Fruit fly (Drosophila melanogaster): ENCODE results near the gene CG31415.
A peak's percentile ranks its signal among the peaks of the same experiment; 100 is the strongest.

CG31415 gene

DNA sequence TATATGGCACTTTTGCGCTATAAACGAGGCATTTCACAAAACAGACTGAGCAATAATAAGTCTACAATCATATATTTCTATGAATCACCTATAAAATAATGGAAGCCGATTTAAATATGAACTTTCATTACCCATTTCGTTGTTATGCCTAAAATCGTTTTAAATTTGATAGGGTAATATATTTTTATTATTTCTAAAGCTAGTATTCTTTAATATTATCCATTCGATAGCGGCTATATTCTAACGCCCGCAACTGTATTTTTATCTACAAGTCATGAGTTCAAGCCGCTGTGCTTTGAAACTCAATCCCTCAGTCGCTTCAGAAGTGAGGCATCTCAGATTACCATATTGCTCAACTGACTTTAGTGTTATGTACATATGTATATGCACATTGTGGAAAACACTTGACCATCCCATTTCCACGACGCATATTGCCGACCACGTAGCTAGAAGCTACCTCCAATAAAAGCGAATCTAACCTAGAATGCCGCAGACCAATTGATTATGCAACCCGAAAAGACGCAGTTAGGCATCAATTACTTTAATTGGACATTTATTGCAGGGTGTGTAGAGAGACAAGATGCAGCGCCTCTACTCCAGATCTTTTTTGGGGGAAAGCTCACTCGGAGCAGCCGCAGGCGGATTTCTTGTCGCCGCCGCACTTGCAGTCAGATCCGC lies 40.1 kb downstream of the CG31415 start (continued):
- TF ChIP-seq Dip3 (GFP tag; optimal IDR thresholded peaks at IDR 0.05) (no peak), CG10462 (GFP tag; optimal IDR thresholded peaks at IDR 0.05) (no peak), amos (GFP tag; IDR thresholded peaks at IDR 0.05; ENCODE audit: partially characterized antibody) (no peak), al (GFP tag; IDR thresholded peaks at IDR 0.05) (no peak), CG13424 (tag; optimal IDR thresholded peaks at IDR 0.05) (no peak), Sox100B (GFP tag; optimal IDR thresholded peaks at IDR 0.05) (no peak), CG4404 (GFP tag; IDR thresholded peaks at IDR 0.05) (no peak), kay (GFP tag; optimal IDR thresholded peaks at IDR 0.05) (no peak), NfI (GFP tag; optimal IDR thresholded peaks at IDR 0.05) (no peak), Sox102F (GFP tag; optimal IDR thresholded peaks at IDR 0.05) (peak; percentile 25), CG17568 (GFP tag; optimal IDR thresholded peaks at IDR 0.05) (no peak), sisA (GFP tag; IDR thresholded peaks at IDR 0.05) (no peak), CG2678 (tag; optimal IDR thresholded peaks at IDR 0.05) (peak; percentile 25), CG18262 (tag; optimal IDR thresholded peaks at IDR 0.05) (peak; percentile 27), Dp (GFP tag; optimal IDR thresholded peaks at IDR 0.05) (no peak), NC2β (GFP tag; optimal IDR thresholded peaks at IDR 0.05) (no peak), CG14860 (GFP tag; IDR thresholded peaks at IDR 0.05; ENCODE audit: partially characterized antibody) (no peak), CG4617 (GFP tag; optimal IDR thresholded peaks at IDR 0.05; ENCODE audit: borderline replicate concordance) (no peak), CG9797 (GFP tag; optimal IDR thresholded peaks at IDR 0.05) (no peak), CG5180 (GFP tag; optimal IDR thresholded peaks at IDR 0.05) (no peak), CkIIα-i1 (GFP tag; IDR thresholded peaks at IDR 0.05) (no peak), her (GFP tag; optimal IDR thresholded peaks at IDR 0.05) (no peak), H2.0 (GFP tag; IDR thresholded peaks at IDR 0.05) (no peak), Pdp1 (GFP tag; optimal IDR thresholded peaks at IDR 0.05) (peak in 1 of 2 experiments; percentile 95), Lhr (GFP tag; optimal IDR thresholded peaks at IDR 0.05) (no peak), gt (GFP tag; IDR thresholded peaks at IDR 0.05) (no peak), peb (GFP tag; IDR thresholded peaks at IDR 0.05) (no peak), CG10543 (GFP tag; optimal IDR thresholded peaks at IDR 0.05) (no peak), onecut (GFP tag; IDR thresholded peaks at IDR 0.05) (no peak), fd64A (GFP tag; optimal IDR thresholded peaks at IDR 0.05) (no peak), Hr78 (GFP tag; optimal IDR thresholded peaks at IDR 0.05) (peak in 1 of 2 experiments; percentile 52), CG15073 (GFP tag; optimal IDR thresholded peaks at IDR 0.05) (no peak), z (GFP tag; IDR thresholded peaks at IDR 0.05) (no peak), Gug (GFP tag; IDR thresholded peaks at IDR 0.05) (no peak), fd102C (GFP tag; optimal IDR thresholded peaks at IDR 0.05) (no peak)

DNA sequence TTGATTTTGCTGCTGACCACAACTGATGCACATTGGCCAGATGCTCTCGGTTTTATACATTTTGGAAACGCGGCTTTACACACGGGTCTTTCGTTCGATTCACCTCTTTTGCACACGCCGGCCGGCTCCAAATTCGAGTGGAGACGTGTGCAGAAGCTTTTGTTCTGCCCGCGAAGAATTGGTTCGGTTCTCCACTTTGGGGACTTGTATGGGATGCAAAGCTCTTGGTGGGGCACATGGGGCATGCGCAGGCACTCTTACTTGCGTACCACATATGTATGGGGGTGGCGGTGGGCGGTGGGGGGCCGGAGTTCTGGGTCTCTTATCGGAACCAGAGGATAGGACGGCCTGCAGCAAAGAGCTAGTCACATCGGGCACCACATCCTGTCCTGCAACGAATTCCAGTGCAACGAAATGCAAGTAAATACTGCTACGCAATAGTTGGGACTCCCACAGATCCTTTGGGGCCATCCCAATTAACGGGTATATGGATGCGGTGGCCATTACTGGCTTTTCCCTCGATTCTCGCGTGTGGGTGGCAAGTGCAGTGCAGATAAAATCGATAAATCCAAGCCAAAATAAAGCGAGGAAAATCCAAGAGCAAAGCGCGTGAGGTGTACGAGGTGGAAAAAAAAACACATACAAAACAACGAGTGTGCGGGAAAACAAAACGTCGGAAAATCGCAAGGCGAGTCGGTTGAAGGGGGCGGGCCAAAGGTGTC lies 41.2 kb downstream of the CG31415 start, which contains the start of the genes MtnA and CG8500:
MtnA (minus strand) TSS at position 30 of the 722 bp plus-strand sequence.
CG8500 (plus strand) TSS at position 313 of the 722 bp plus-strand sequence.
- TF ChIP-seq Dip2 (GFP tag; IDR thresholded peaks at IDR 0.05) (no peak), CG10543 (GFP tag; optimal IDR thresholded peaks at IDR 0.05) (peak; percentile 37), CG4424 (GFP tag; optimal IDR thresholded peaks at IDR 0.05) (no peak), MTF-1 (GFP tag; optimal IDR thresholded peaks at IDR 0.05; ENCODE audit: borderline replicate concordance) (peak; percentile 100), CG13894 (tag; optimal IDR thresholded peaks at IDR 0.05) (peak; percentile 26), CG12942 (GFP tag; optimal IDR thresholded peaks at IDR 0.05) (no peak), ro (GFP tag; IDR thresholded peaks at IDR 0.05) (no peak), onecut (GFP tag; IDR thresholded peaks at IDR 0.05) (peak; percentile 87), schlank (tag; optimal IDR thresholded peaks at IDR 0.05) (no peak), HmgZ (tag; optimal IDR thresholded peaks at IDR 0.05) (peak; percentile 87), CG13287 (GFP tag; IDR thresholded peaks at IDR 0.05; ENCODE audit: partially characterized antibody) (peak; percentile 51), CG13624 (GFP tag; optimal IDR thresholded peaks at IDR 0.05) (no peak), CG42726 (GFP tag; IDR thresholded peaks at IDR 0.05; ENCODE audit: partially characterized antibody) (peak; percentile 52; the same call in 1 of the 2 replicates), CG7987 (GFP tag; optimal IDR thresholded peaks at IDR 0.05) (peak; percentile 30), NC2α (GFP tag; optimal IDR thresholded peaks at IDR 0.05) (no peak), unc-4 (GFP tag; IDR thresholded peaks at IDR 0.05; ENCODE audit: partially characterized antibody) (0 out of 2 replicates have a peak, but pooled peaks have one; percentile 28)
